Worm (Caenorhabditis elegans) whole organism, L1 larva: ENCODE measurements around the gene igeg-2.

Experiments
- F16B12.6 ChIP-seq: fragments of 150-350 bp; optimal IDR thresholded peaks from 2 replicates; lab custom pipeline; 2014; ENCODE audit warnings: missing biosample characterization, missing genetic modification characterization
- ama-1 ChIP-seq: fragments of 150-350 bp; optimal IDR thresholded peaks from 2 replicates; lab custom pipeline; 2014
- blmp-1 ChIP-seq: fragments of 150-350 bp; optimal IDR thresholded peaks from 2 replicates; lab custom pipeline; 2014; ENCODE audit warnings: missing biosample characterization, missing genetic modification characterization
- ceh-63 ChIP-seq: fragments of 200-800 bp; sonication (Bioruptor generic); optimal IDR thresholded peaks from 2 replicates; lab custom pipeline; 2018; ENCODE audit warnings: mild to moderate bottlenecking, missing genetic modification characterization, missing compliant biosample characterization
- ceh-82 ChIP-seq, 3 experiments: fragments of 150-350 bp in 1 of 3; sonication (generic microtip) in 2 of 3; optimal IDR thresholded peaks; 2 replicates each; lab custom pipeline; 2014 to 2017; ENCODE audit warnings: missing biosample characterization in 3 of 3, missing genetic modification characterization in 3 of 3
- ceh-88 ChIP-seq: fragments of 200-800 bp; sonication (Bioruptor generic); IDR thresholded peaks from 2 replicates; pipeline ENCODE4 v1.3.6; 2022; ENCODE audit warnings: missing genetic modification characterization, missing compliant biosample characterization
- ceh-90 ChIP-seq: sonication (generic microtip); optimal IDR thresholded peaks from 2 replicates; lab custom pipeline; 2016; ENCODE audit warnings: missing genetic modification characterization, missing compliant biosample characterization
- ces-1 ChIP-seq: fragments of 150-350 bp; optimal IDR thresholded peaks from 2 replicates; lab custom pipeline; 2014; ENCODE audit warnings: missing biosample characterization, missing genetic modification reagents, missing genetic modification characterization
- dsc-1 ChIP-seq: sonication (generic microtip); optimal IDR thresholded peaks from 2 replicates; lab custom pipeline; 2016; ENCODE audit warnings: mild to moderate bottlenecking, missing genetic modification characterization, missing compliant biosample characterization
- efl-1 ChIP-seq, 4 experiments: fragments of 150-350 bp; optimal IDR thresholded peaks in 3 of 4; peaks in 1 of 4; 1 replicate in 1 of 4; 2 replicates in 3 of 4; lab custom pipeline; 2014; ENCODE audit warnings: missing biosample characterization in 2 of 4, missing genetic modification characterization in 2 of 4, missing genetic modification reagents in 2 of 4
- egl-27 ChIP-seq, 2 experiments: fragments of 150-350 bp in 1 of 2; sonication (generic microtip); optimal IDR thresholded peaks; 3 replicates each; lab custom pipeline; 2017 to 2018; ENCODE audit warnings: missing biosample characterization in 2 of 2, missing genetic modification characterization in 2 of 2, missing genetic modification reagents in 2 of 2
- elt-3 ChIP-seq, 6 experiments: fragments of 150-350 bp in 1 of 6; sonication (generic microtip); optimal IDR thresholded peaks; 2 replicates each; lab custom pipeline; 2017 to 2018; ENCODE audit warnings: missing biosample characterization in 6 of 6, missing genetic modification characterization in 6 of 6, inconsistent platforms in 1 of 6
- fkh-10 ChIP-seq: sonication (generic microtip); optimal IDR thresholded peaks from 2 replicates; lab custom pipeline; 2017; ENCODE audit warnings: missing biosample characterization, missing genetic modification reagents, missing genetic modification characterization
- fos-1 ChIP-seq: fragments of 150-350 bp; optimal IDR thresholded peaks from 2 replicates; lab custom pipeline; 2014; ENCODE audit warnings: missing biosample characterization, missing genetic modification characterization
- hlh-17 ChIP-seq: fragments of 200-800 bp; sonication (Bioruptor generic); optimal IDR thresholded peaks from 2 replicates; lab custom pipeline; 2018; ENCODE audit warnings: missing genetic modification characterization, mild to moderate bottlenecking, missing compliant biosample characterization, moderate library complexity, borderline replicate concordance
- isw-1 ChIP-seq: fragments of 200-800 bp; sonication (Bioruptor generic); IDR thresholded peaks from 2 replicates; pipeline ENCODE4 v1.3.6; 2022; ENCODE audit warnings: missing genetic modification characterization, missing compliant biosample characterization
- lin-13 ChIP-seq: fragments of 150-350 bp; optimal IDR thresholded peaks from 2 replicates; lab custom pipeline; 2014; ENCODE audit warnings: missing biosample characterization, missing genetic modification reagents, missing genetic modification characterization
- lin-14 ChIP-seq: fragments of 200-800 bp; sonication (Bioruptor generic); optimal IDR thresholded peaks from 2 replicates; lab custom pipeline; 2018; ENCODE audit warnings: mild to moderate bottlenecking, missing genetic modification characterization, moderate library complexity, missing compliant biosample characterization
- lsy-2 ChIP-seq, 2 experiments: fragments of 150-350 bp; optimal IDR thresholded peaks; 2 replicates each; lab custom pipeline; 2014; ENCODE audit warnings: missing biosample characterization in 2 of 2, missing genetic modification characterization in 2 of 2
- mdl-1 ChIP-seq, 2 experiments: fragments of 150-350 bp; optimal IDR thresholded peaks; 2 replicates each; lab custom pipeline; 2014 to 2017; ENCODE audit warnings: missing biosample characterization in 2 of 2, missing genetic modification characterization in 2 of 2, inconsistent platforms in 1 of 2
- mef-2 ChIP-seq: fragments of 150-350 bp; optimal IDR thresholded peaks from 2 replicates; lab custom pipeline; 2014; ENCODE audit warnings: missing biosample characterization, missing genetic modification characterization
- mep-1 ChIP-seq: fragments of 150-350 bp; optimal IDR thresholded peaks from 2 replicates; lab custom pipeline; 2014; ENCODE audit warnings: missing biosample characterization, missing genetic modification characterization
- nhr-12 ChIP-seq: sonication (generic microtip); optimal IDR thresholded peaks from 2 replicates; lab custom pipeline; 2017; ENCODE audit warnings: missing biosample characterization, missing genetic modification characterization
- nhr-19 ChIP-seq: fragments of 200-800 bp; sonication (Bioruptor generic); conservative IDR thresholded peaks from 2 replicates; pipeline ENCODE4 v1.3.6; 2022; ENCODE audit warnings: missing genetic modification characterization, missing compliant biosample characterization
- nhr-20 ChIP-seq: sonication (generic microtip); optimal IDR thresholded peaks from 2 replicates; lab custom pipeline; 2016; ENCODE audit warnings: mild to moderate bottlenecking, missing genetic modification characterization, missing compliant biosample characterization
- nhr-237 ChIP-seq: fragments of 150-350 bp; optimal IDR thresholded peaks from 2 replicates; lab custom pipeline; 2014; ENCODE audit warnings: missing biosample characterization, missing genetic modification characterization
- nhr-71 ChIP-seq: sonication (generic microtip); optimal IDR thresholded peaks from 2 replicates; lab custom pipeline; 2016; ENCODE audit warnings: mild to moderate bottlenecking, missing genetic modification characterization, moderate library complexity, missing compliant biosample characterization
- nhr-85 ChIP-seq: sonication (generic microtip); peaks from one replicate; lab custom pipeline; 2016; ENCODE audit warnings: missing genetic modification characterization, inconsistent platforms, missing compliant biosample characterization
- nhr-90 ChIP-seq: sonication (generic microtip); optimal IDR thresholded peaks from 2 replicates; lab custom pipeline; 2016; ENCODE audit warnings: mild to moderate bottlenecking, missing genetic modification characterization, missing compliant biosample characterization; ENCODE audit not compliant: poor library complexity
- rnt-1 ChIP-seq: sonication (generic microtip); optimal IDR thresholded peaks from 2 replicates; lab custom pipeline; 2016; ENCODE audit warnings: mild to moderate bottlenecking, missing genetic modification characterization, moderate library complexity, missing compliant biosample characterization
- skn-1 ChIP-seq: fragments of 150-350 bp; optimal IDR thresholded peaks from 2 replicates; lab custom pipeline; 2014; ENCODE audit warnings: missing biosample characterization, missing genetic modification characterization
- snpc-4 ChIP-seq: fragments of 150-350 bp; optimal IDR thresholded peaks from 2 replicates; lab custom pipeline; 2014; ENCODE audit warnings: missing biosample characterization, missing genetic modification characterization
- snu-23 ChIP-seq: sonication (generic microtip); optimal IDR thresholded peaks from 2 replicates; lab custom pipeline; 2016; ENCODE audit warnings: missing genetic modification characterization, missing compliant biosample characterization
- sox-4 ChIP-seq: sonication (generic microtip); optimal IDR thresholded peaks from 2 replicates; lab custom pipeline; 2016; ENCODE audit warnings: missing genetic modification characterization, missing compliant biosample characterization
- sptf-1 ChIP-seq: fragments of 150-350 bp; optimal IDR thresholded peaks from 2 replicates; lab custom pipeline; 2014; ENCODE audit warnings: missing biosample characterization, missing genetic modification characterization
- sup-37 ChIP-seq: fragments of 200-800 bp; sonication (Bioruptor generic); optimal IDR thresholded peaks from 2 replicates; lab custom pipeline; 2018; ENCODE audit warnings: mild to moderate bottlenecking, missing genetic modification characterization, missing compliant biosample characterization
- swsn-7 ChIP-seq: sonication (generic microtip); optimal IDR thresholded peaks from 2 replicates; lab custom pipeline; 2016; ENCODE audit warnings: missing genetic modification characterization, missing compliant biosample characterization
- tbx-2 ChIP-seq: sonication (generic microtip); optimal IDR thresholded peaks from 2 replicates; lab custom pipeline; 2016; ENCODE audit warnings: missing genetic modification characterization, missing compliant biosample characterization
- tlp-1 ChIP-seq: fragments of 150-350 bp; optimal IDR thresholded peaks from 2 replicates; lab custom pipeline; 2014; ENCODE audit warnings: missing biosample characterization, missing genetic modification characterization
- unc-130 ChIP-seq: fragments of 150-350 bp; optimal IDR thresholded peaks from 2 replicates; lab custom pipeline; 2017; ENCODE audit warnings: missing biosample characterization, missing genetic modification characterization, inconsistent platforms
- unc-62 ChIP-seq: fragments of 150-350 bp; optimal IDR thresholded peaks from 2 replicates; lab custom pipeline; 2014; ENCODE audit warnings: missing biosample characterization, missing genetic modification reagents, missing genetic modification characterization
- unc-98 ChIP-seq: fragments of 200-800 bp; sonication (Bioruptor generic); IDR thresholded peaks from 2 replicates; pipeline ENCODE4 v1.3.6; 2022; ENCODE audit warnings: missing genetic modification characterization, missing compliant biosample characterization
- zag-1 ChIP-seq: fragments of 150-350 bp; optimal IDR thresholded peaks from 2 replicates; lab custom pipeline; 2014; ENCODE audit warnings: missing biosample characterization, missing genetic modification characterization

Gene igeg-2

DNA sequence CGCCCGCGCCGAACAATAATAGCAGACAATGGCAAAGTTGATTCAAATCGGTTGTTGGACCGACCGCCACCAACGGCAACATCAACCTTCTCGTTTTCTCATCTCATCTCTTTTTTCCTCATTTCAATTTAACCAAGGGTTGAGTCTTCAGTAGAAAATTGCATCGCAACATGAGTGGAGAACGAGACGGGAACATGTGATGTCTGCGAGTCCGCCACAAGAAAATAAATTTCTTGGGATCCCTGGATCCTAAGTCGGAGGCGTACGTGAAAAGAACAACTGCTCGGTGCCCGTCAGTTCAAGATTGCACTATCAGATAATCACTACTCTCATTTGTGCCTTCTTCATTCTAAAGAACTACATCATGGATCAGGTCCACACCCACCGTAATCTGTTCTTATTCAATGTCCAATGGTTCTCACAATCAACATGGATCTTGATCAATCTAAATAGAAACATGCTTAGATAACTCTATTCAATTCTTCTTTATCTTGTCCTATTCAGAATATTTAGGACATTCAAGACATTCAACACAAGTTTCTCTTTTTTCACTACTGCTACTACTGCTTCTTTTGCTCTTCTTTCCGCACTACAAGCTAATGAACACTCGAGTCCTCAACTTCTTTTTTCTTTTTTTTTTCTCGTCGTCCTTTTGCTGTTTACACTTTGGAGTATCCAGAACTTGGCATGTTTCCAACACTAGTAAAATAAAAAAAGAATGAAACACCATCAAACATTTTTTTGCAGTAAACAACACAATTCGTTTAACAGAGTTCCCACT is 28.4 kb upstream of the igeg-2 start:
- TF ChIP-seq ces-1 = no peak
- TF ChIP-seq mep-1 (tag; lab: Kevin White, UChicago) = peak; percentile 0
- TF ChIP-seq swsn-7 (tag; lab: Kevin White, UChicago) = peak; percentile 3
- TF ChIP-seq lin-14 (GFP tag; lab: Kevin White, UChicago) = peak; percentile 79
- peak; percentile 46 for TF ChIP-seq fkh-10 (GFP tag; lab: Kevin White, UChicago)
- TF ChIP-seq nhr-20 (tag; lab: Kevin White, UChicago) = peak; percentile 39
- TF ChIP-seq rnt-1 (tag; lab: Kevin White, UChicago) = peak; percentile 62
- TF ChIP-seq unc-130 (tag; lab: Kevin White, UChicago) = peak; percentile 53
- peak; percentile 34; the same call in 1 of the 2 replicates for TF ChIP-seq nhr-19 (GFP tag; lab: Robert Waterston, UW)
- peak; percentile 18 for TF ChIP-seq snu-23
- no peak for TF ChIP-seq efl-1 (optimal IDR thresholded peaks at IDR 0.05; lab: Kevin White, UChicago)
- TF ChIP-seq efl-1 (GFP tag; optimal IDR thresholded peaks at IDR 0.05 in 1 of 2; lab: Kevin White, UChicago) = peak in 1 of 2 experiments; percentile 37
- peak; percentile 73 for TF ChIP-seq nhr-71 (tag; lab: Kevin White, UChicago)
- TF ChIP-seq ceh-82 (tag; optimal IDR thresholded peaks at IDR 0.05; lab: Kevin White, UChicago) = peak in 1 of 3 experiments; percentile 9
- TF ChIP-seq unc-98 (GFP tag; lab: Robert Waterston, UW) = no peak
- TF ChIP-seq tbx-2 (tag; lab: Kevin White, UChicago) = no peak
- no peak for TF ChIP-seq dsc-1 (tag; lab: Kevin White, UChicago)
- TF ChIP-seq mdl-1 (tag; optimal IDR thresholded peaks at IDR 0.05; lab: Kevin White, UChicago) = peak in 1 of 2 experiments; percentile 44
- TF ChIP-seq lsy-2 (tag; optimal IDR thresholded peaks at IDR 0.05; lab: Kevin White, UChicago) = peak in 1 of 2 experiments; percentile 17

DNA sequence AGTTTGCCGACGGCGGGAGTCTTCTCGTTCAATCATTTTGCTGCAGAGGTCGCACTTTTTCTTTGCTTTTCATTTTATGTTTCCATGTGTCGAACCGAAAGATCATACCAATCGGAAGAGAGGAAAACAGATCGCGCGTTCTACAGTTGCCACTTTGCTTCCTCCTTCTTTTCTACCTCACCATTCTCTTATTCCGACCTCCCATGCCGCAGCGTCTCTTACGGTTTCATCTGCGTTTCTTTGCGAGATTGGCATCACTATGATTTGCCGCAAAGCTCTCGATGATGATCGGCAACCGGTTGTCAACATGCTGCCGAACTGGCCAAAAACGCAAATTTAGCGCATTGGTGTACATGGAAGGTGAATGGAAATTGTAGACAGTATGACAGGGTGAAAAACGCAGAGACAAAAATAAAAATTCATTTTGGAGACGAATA is 27.7 kb upstream of the igeg-2 start:
- TF ChIP-seq nhr-71 (tag; lab: Kevin White, UChicago) (peak; percentile 11), lsy-2 (tag; optimal IDR thresholded peaks at IDR 0.05; lab: Kevin White, UChicago) (peak in 1 of 2 experiments; percentile 38), nhr-12 (no peak), blmp-1 (tag; lab: Kevin White, UChicago) (peak; percentile 67), lin-14 (GFP tag; lab: Kevin White, UChicago) (peak; percentile 96), F16B12.6 (tag; lab: Kevin White, UChicago) (no peak), nhr-20 (tag; lab: Kevin White, UChicago) (peak; percentile 18), sup-37 (GFP tag; lab: Kevin White, UChicago) (no peak), unc-62 (GFP tag; lab: Kevin White, UChicago) (no peak), nhr-85 (tag; lab: Kevin White, UChicago) (peak; percentile 87), ceh-88 (0 out of 2 replicates have a peak, but pooled peaks have one; percentile 8), snu-23 (peak; percentile 9), elt-3 (tag; optimal IDR thresholded peaks at IDR 0.05; lab: Kevin White, UChicago) (peak in 1 of 6 experiments; percentile 47), nhr-90 (tag; lab: Kevin White, UChicago) (peak; percentile 8), ceh-90 (tag; lab: Kevin White, UChicago) (no peak), nhr-237 (tag; lab: Kevin White, UChicago) (peak; percentile 22), skn-1 (tag; lab: Kevin White, UChicago) (peak; percentile 24), mef-2 (tag; lab: Kevin White, UChicago) (no peak)
- TF ChIP-seq, all 84 proteins: peak for 12

DNA sequence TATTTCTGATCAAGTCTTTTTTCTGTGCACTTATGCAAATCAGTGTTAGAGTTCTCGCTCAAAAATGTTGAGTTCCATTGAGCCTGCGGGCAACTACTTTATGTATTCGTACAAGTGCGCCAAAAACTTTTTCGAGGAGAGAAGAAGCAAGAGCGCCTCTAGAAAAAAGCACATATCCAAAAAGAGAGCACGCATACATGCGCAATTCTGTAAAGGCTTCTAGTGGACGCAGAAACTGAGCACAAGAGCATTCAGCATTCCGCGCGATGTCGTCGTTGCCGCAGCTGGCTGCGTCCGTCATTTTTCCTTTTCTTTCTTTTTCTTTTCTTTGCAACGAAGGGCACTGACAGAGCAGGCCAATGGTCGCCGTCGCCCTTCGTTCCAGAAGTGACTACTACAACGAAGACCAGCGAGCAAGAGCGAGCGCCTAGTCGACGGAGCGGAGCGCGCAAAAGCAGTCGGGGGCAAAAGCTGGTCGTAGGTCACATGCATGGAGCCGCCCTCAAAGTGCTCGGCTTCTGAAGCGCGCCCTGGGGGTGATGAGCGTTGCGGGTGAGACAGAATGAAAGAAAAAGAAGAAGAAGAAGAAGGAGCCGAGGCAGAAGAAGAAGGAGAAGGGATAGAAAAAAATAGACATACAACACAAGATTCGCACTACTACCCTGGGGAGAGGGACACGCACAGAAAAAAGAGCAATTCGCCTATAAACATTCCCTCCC is 26.7 kb upstream of the igeg-2 start:
- peak; percentile 62 for TF ChIP-seq mep-1 (tag; lab: Kevin White, UChicago)
- no peak for TF ChIP-seq unc-98 (GFP tag; lab: Robert Waterston, UW)
- TF ChIP-seq nhr-85 (tag; lab: Kevin White, UChicago) = no peak
- no peak for TF ChIP-seq ces-1
- TF ChIP-seq isw-1 = peak; percentile 60
- TF ChIP-seq egl-27 (tag; optimal IDR thresholded peaks at IDR 0.05; lab: Kevin White, UChicago) = no peak
- no peak for TF ChIP-seq fos-1 (tag; lab: Kevin White, UChicago)
- peak; percentile 74 for TF ChIP-seq swsn-7 (tag; lab: Kevin White, UChicago)
- TF ChIP-seq lsy-2 (tag; optimal IDR thresholded peaks at IDR 0.05; lab: Kevin White, UChicago) = peak; percentile 6 to 43
- peak; percentile 52 for TF ChIP-seq dsc-1 (tag; lab: Kevin White, UChicago)
- peak; percentile 49 for TF ChIP-seq nhr-20 (tag; lab: Kevin White, UChicago)
- no peak for TF ChIP-seq lin-13 (GFP tag; lab: Kevin White, UChicago)
- no peak for TF ChIP-seq hlh-17
- TF ChIP-seq ceh-63 (GFP tag; lab: Kevin White, UChicago) = no peak
- TF ChIP-seq unc-130 (tag; lab: Kevin White, UChicago) = peak; percentile 1
- TF ChIP-seq sox-4 (tag; lab: Kevin White, UChicago) = peak; percentile 63
- no peak for TF ChIP-seq ama-1 (lab: Kevin White, UChicago)
- TF ChIP-seq tlp-1 (tag; lab: Kevin White, UChicago) = no peak
- peak; percentile 61 for TF ChIP-seq rnt-1 (tag; lab: Kevin White, UChicago)
- TF ChIP-seq sptf-1 = no peak
- peak; percentile 45 for TF ChIP-seq nhr-19 (GFP tag; lab: Robert Waterston, UW)
- TF ChIP-seq snpc-4 = no peak
- TF ChIP-seq zag-1 (tag; lab: Kevin White, UChicago) = peak; percentile 6
